Fruit fly (Drosophila melanogaster): ENCODE data around the gene CCT2.

The CCT2 gene

DNA sequence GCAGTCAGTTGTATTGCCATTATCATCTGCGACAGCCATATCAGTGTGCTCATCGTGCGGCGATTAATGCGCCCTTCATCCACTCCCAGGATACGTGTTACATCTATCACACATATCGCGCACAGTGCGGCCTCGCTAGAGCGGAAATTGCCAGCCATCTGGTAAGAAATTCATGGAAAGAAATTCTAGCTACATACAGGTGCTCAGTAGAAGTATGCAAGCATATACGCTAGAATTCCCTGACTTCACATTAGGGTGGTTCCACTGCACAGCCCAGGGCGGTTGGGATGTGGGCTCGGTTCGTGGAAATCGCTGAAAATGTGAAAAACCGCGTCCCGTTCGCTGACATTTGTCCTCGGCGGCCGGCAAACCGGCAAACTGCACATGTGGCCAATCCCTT is 51.9 kb downstream of the CCT2 start (continued):
- TF ChIP-seq CG12391 (tag; optimal IDR thresholded peaks at IDR 0.05) = peak; percentile 65
- peak; percentile 49 for TF ChIP-seq Nf-YA (GFP tag; IDR thresholded peaks at IDR 0.05)
- TF ChIP-seq croc (GFP tag; conservative IDR thresholded peaks at IDR 0.05) = peak; percentile 75
- no peak for TF ChIP-seq Bgb (GFP tag; IDR thresholded peaks at IDR 0.05; ENCODE audit: partially characterized antibody)
- peak; percentile 40 for TF ChIP-seq CG6254 (GFP tag; optimal IDR thresholded peaks at IDR 0.05)
- TF ChIP-seq CG4617 (GFP tag; optimal IDR thresholded peaks at IDR 0.05; ENCODE audit: borderline replicate concordance) = peak; percentile 22
- TF ChIP-seq Rfx (GFP tag; IDR thresholded peaks at IDR 0.05) = peak; percentile 89
- peak in 1 of 2 experiments; percentile 21 for TF ChIP-seq insv (GFP tag; optimal IDR thresholded peaks at IDR 0.05)
- TF ChIP-seq Dek (tag; optimal IDR thresholded peaks at IDR 0.05) = peak; percentile 26
- TF ChIP-seq ap (GFP tag; IDR thresholded peaks at IDR 0.05) = peak; percentile 74
- peak; percentile 25 for TF ChIP-seq Dad (GFP tag; optimal IDR thresholded peaks at IDR 0.05)
- peak; percentile 7 for TF ChIP-seq scrt (GFP tag; optimal IDR thresholded peaks at IDR 0.05)
- peak; percentile 80 for TF ChIP-seq CG11093 (GFP tag; IDR thresholded peaks at IDR 0.05)
- peak; percentile 60 for TF ChIP-seq gsb-n (tag; optimal IDR thresholded peaks at IDR 0.05)
- no peak for TF ChIP-seq mld (GFP tag; IDR thresholded peaks at IDR 0.05; ENCODE audit: partially characterized antibody)
- peak; percentile 10 for TF ChIP-seq crc (GFP tag; optimal IDR thresholded peaks at IDR 0.05)
- peak; percentile 13 for TF ChIP-seq CG18764 (GFP tag; optimal IDR thresholded peaks at IDR 0.05)
- TF ChIP-seq CG7556 (GFP tag; optimal IDR thresholded peaks at IDR 0.05) = peak; percentile 61
- peak; percentile 54 for TF ChIP-seq gcm2 (GFP tag; optimal IDR thresholded peaks at IDR 0.05)
- TF ChIP-seq fd3F (GFP tag; optimal IDR thresholded peaks at IDR 0.05) = peak; percentile 28
- TF ChIP-seq CG8924 (tag; optimal IDR thresholded peaks at IDR 0.05) = peak; percentile 69
- peak; percentile 57 for TF ChIP-seq CG5245 (GFP tag; optimal IDR thresholded peaks at IDR 0.05)
- peak; percentile 71; the same call in 1 of the 3 replicates for TF ChIP-seq CG6175 (GFP tag; IDR thresholded peaks at IDR 0.05)
- no peak for TF ChIP-seq HmgD (GFP tag; optimal IDR thresholded peaks at IDR 0.05)
- TF ChIP-seq gce (GFP tag; IDR thresholded peaks at IDR 0.05) = peak; percentile 64; the same call in 2 of the 3 replicates
- TF ChIP-seq fu2 (GFP tag; optimal IDR thresholded peaks at IDR 0.05) = no peak
- TF ChIP-seq kay (GFP tag; optimal IDR thresholded peaks at IDR 0.05) = peak; percentile 21
- peak; percentile 43 for TF ChIP-seq jing (GFP tag; optimal IDR thresholded peaks at IDR 0.05)
- TF ChIP-seq Antp (GFP tag; optimal IDR thresholded peaks at IDR 0.05) = peak; percentile 86
- no peak for TF ChIP-seq Hmr (GFP tag; optimal IDR thresholded peaks at IDR 0.05)
- TF ChIP-seq CG14050 (GFP tag; IDR thresholded peaks at IDR 0.05) = peak; percentile 75
- no peak for TF ChIP-seq lov (optimal IDR thresholded peaks at IDR 0.05)
- peak; percentile 87 for TF ChIP-seq lov (GFP tag; IDR thresholded peaks at IDR 0.05)
- peak; percentile 55; the same call in 1 of the 2 replicates for TF ChIP-seq ham (GFP tag; IDR thresholded peaks at IDR 0.05)
- no peak for TF ChIP-seq CG10321 (GFP tag; IDR thresholded peaks at IDR 0.05)
- TF ChIP-seq Nf-YC (tag; optimal IDR thresholded peaks at IDR 0.05) = peak; percentile 47
- peak; percentile 68 for TF ChIP-seq Atf6 (GFP tag; IDR thresholded peaks at IDR 0.05)
- peak; percentile 24 for TF ChIP-seq twi (tag; optimal IDR thresholded peaks at IDR 0.05)
- peak; percentile 38 for TF ChIP-seq CG2202 (tag; optimal IDR thresholded peaks at IDR 0.05)
- no peak for TF ChIP-seq CG17186 (GFP tag; optimal IDR thresholded peaks at IDR 0.05)
- TF ChIP-seq CG31365 (tag; optimal IDR thresholded peaks at IDR 0.05) = peak; percentile 21
- peak; percentile 85 for TF ChIP-seq gt (GFP tag; IDR thresholded peaks at IDR 0.05)
- TF ChIP-seq CG11085 (GFP tag; IDR thresholded peaks at IDR 0.05) = peak; percentile 75
- TF ChIP-seq wor (GFP tag; IDR thresholded peaks at IDR 0.05) = peak; percentile 75; the same call in 1 of the 2 replicates
- TF ChIP-seq bbx (GFP tag; IDR thresholded peaks at IDR 0.05; ENCODE audit: partially characterized antibody) = no peak
- TF ChIP-seq run (tag; optimal IDR thresholded peaks at IDR 0.05) = peak; percentile 22
- no peak for TF ChIP-seq CG17385 (GFP tag; optimal IDR thresholded peaks at IDR 0.05)
- peak; percentile 53 for TF ChIP-seq bcd (GFP tag; optimal IDR thresholded peaks at IDR 0.05)
- TF ChIP-seq Gug (GFP tag; IDR thresholded peaks at IDR 0.05) = peak; percentile 91
- TF ChIP-seq Hsf (GFP tag; optimal IDR thresholded peaks at IDR 0.05) = peak; percentile 73
- peak; percentile 23 for TF ChIP-seq CG13123 (GFP tag; optimal IDR thresholded peaks at IDR 0.05)
- peak; percentile 85 for TF ChIP-seq ranshi (GFP tag; IDR thresholded peaks at IDR 0.05)
